Worm (Caenorhabditis elegans) whole organism, L1 larva: ENCODE data around the gene sma-5.

ENCODE experiments used
- F16B12.6 ChIP-seq: fragments of 150-350 bp; optimal IDR thresholded peaks from 2 replicates; lab custom pipeline; 2014; ENCODE audit warnings: missing biosample characterization, missing genetic modification characterization
- ceh-82 ChIP-seq, 3 experiments: fragments of 150-350 bp in 1 of 3; sonication (generic microtip) in 2 of 3; optimal IDR thresholded peaks; 2 replicates each; lab custom pipeline; 2014 to 2017; ENCODE audit warnings: missing biosample characterization in 3 of 3, missing genetic modification characterization in 3 of 3
- fkh-4 ChIP-seq: sonication (generic microtip); optimal IDR thresholded peaks from 2 replicates; lab custom pipeline; 2016; ENCODE audit warnings: missing compliant biosample characterization, missing genetic modification characterization, borderline replicate concordance
- hpl-2 ChIP-seq: fragments of 150-350 bp; optimal IDR thresholded peaks from 2 replicates; lab custom pipeline; 2014; ENCODE audit warnings: missing biosample characterization, missing genetic modification reagents, missing genetic modification characterization
- nhr-90 ChIP-seq: sonication (generic microtip); optimal IDR thresholded peaks from 2 replicates; lab custom pipeline; 2016; ENCODE audit warnings: mild to moderate bottlenecking, missing genetic modification characterization, missing compliant biosample characterization; ENCODE audit not compliant: poor library complexity
- rnt-1 ChIP-seq: sonication (generic microtip); optimal IDR thresholded peaks from 2 replicates; lab custom pipeline; 2016; ENCODE audit warnings: mild to moderate bottlenecking, missing genetic modification characterization, moderate library complexity, missing compliant biosample characterization
- swsn-7 ChIP-seq: sonication (generic microtip); optimal IDR thresholded peaks from 2 replicates; lab custom pipeline; 2016; ENCODE audit warnings: missing genetic modification characterization, missing compliant biosample characterization
- tbx-2 ChIP-seq: sonication (generic microtip); optimal IDR thresholded peaks from 2 replicates; lab custom pipeline; 2016; ENCODE audit warnings: missing genetic modification characterization, missing compliant biosample characterization
- vab-15 ChIP-seq: sonication (generic microtip); optimal IDR thresholded peaks from 2 replicates; lab custom pipeline; 2017; ENCODE audit warnings: missing genotype, mild to moderate bottlenecking, missing genetic modification characterization, missing compliant biosample characterization
- xbp-1 ChIP-seq: sonication (generic microtip); optimal IDR thresholded peaks from 2 replicates; lab custom pipeline; 2016; ENCODE audit warnings: missing genetic modification characterization, missing compliant biosample characterization

The sma-5 gene

DNA sequence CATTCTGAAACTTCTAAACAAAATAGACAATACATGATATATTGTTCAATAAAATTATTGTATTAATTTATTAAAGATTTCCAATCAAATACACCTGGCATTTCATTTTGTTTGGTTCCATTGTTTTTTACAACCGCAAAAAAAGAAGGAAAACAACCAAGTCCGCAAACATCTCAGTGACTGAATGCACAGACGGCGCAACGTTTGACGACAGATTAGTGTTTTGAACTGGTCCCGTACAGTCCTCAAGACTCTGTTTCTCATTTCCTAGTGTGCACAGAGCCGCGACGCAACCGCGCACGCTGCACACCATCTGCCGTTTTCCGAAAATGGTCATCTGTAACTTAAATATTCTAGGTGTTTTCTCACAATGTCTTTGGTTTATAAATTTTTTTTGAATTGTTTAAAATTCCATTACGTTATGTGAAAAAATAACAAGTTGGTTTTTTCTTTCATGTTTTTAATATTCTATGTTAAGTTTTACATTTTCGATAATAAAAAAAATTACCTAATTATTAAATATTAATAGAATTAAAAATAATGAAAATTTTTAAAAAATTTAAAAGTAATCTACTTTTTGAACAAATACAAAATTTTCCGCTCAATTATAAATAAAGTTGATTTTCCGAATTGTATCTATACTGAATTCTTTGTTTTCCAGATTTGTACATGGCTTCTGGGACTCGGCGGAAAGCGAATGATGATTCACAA is 57.0 kb downstream of the sma-5 start, which contains the start of gene lsd-1 (continued):
- TF ChIP-seq fkh-4 (tag; lab: Kevin White, UChicago) (no peak), hpl-2 (GFP tag; lab: Kevin White, UChicago) (no peak), rnt-1 (tag; lab: Kevin White, UChicago) (peak; percentile 60), nhr-90 (tag; lab: Kevin White, UChicago) (peak; percentile 8), xbp-1 (tag; lab: Kevin White, UChicago) (peak; percentile 10), tbx-2 (tag; lab: Kevin White, UChicago) (peak; percentile 21), ceh-82 (tag; optimal IDR thresholded peaks at IDR 0.05; lab: Kevin White, UChicago) (peak in 1 of 3 experiments; percentile 5), F16B12.6 (peak; percentile 92), swsn-7 (tag; lab: Kevin White, UChicago) (peak; percentile 28), vab-15 (no peak)
